Worm (Caenorhabditis elegans): ENCODE data around the gene gst-3.

The gst-3 gene

DNA sequence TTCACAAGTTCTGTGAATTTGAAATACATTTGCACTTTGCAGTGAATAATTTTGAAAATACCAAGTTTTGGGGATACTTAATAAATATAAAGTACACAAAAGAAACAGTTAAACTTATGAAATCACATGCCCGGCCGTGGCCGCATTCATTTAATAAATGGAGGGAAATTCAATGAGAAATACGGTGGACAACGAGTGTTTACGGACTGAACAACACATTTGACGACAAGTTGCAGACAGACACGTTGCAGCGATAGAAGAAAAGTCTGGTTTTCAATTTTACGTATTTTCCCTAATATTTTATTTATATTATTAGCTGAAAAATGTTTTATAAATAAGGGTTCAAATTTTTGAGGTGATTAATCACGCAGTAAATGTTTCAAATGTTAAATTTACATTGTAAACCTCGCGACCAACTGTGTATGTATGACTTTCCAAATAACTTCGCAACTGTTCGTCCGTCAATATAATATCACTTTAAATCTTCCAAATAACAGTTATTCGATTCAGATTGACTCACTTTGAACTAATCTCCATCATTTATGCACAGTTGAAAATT lies 11.5 kb upstream of the gst-3 start, which contains the start of gene copg-1 (continued):
- TF ChIP-seq nhr-20 (tag; optimal IDR thresholded peaks at IDR 0.05) (peak; percentile 66), sox-4 (tag; optimal IDR thresholded peaks at IDR 0.05) (no peak), F16B12.6 (tag; optimal IDR thresholded peaks at IDR 0.05) (peak; percentile 91), grh-1 (GFP tag; IDR thresholded peaks at IDR 0.05) (no peak), swsn-7 (tag; optimal IDR thresholded peaks at IDR 0.05) (peak; percentile 49), unc-130 (tag; optimal IDR thresholded peaks at IDR 0.05) (peak; percentile 29), skn-1 (tag; optimal IDR thresholded peaks at IDR 0.05) (peak; percentile 48), pqm-1 (tag; optimal IDR thresholded peaks at IDR 0.05) (no peak), rnt-1 (tag; optimal IDR thresholded peaks at IDR 0.05) (peak; percentile 37), nhr-90 (tag; optimal IDR thresholded peaks at IDR 0.05; ENCODE audit: poor library complexity) (peak; percentile 13), irx-1 (tag; optimal IDR thresholded peaks at IDR 0.05) (peak; percentile 33), mef-2 (tag; optimal IDR thresholded peaks at IDR 0.05) (no peak), nhr-85 (tag) (peak; percentile 48), tlp-1 (tag; optimal IDR thresholded peaks at IDR 0.05) (no peak), zip-4 (GFP tag; optimal IDR thresholded peaks at IDR 0.05) (no peak), alr-1 (tag; optimal IDR thresholded peaks at IDR 0.05; ENCODE audit: borderline replicate concordance) (no peak), nhr-47 (tag; optimal IDR thresholded peaks at IDR 0.05) (peak; percentile 67), nhr-76 (tag; optimal IDR thresholded peaks at IDR 0.05) (no peak), hlh-17 (GFP tag; optimal IDR thresholded peaks at IDR 0.05; ENCODE audit: borderline replicate concordance) (no peak), ceh-63 (GFP tag; optimal IDR thresholded peaks at IDR 0.05) (no peak), lin-14 (GFP tag; optimal IDR thresholded peaks at IDR 0.05) (peak; percentile 73), Y116A8C.19 (tag; optimal IDR thresholded peaks at IDR 0.05; ENCODE audit: borderline replicate concordance) (no peak), nhr-71 (tag; optimal IDR thresholded peaks at IDR 0.05) (peak; percentile 65), sup-37 (GFP tag; optimal IDR thresholded peaks at IDR 0.05) (no peak), aha-1 (tag; optimal IDR thresholded peaks at IDR 0.05) (no peak), fos-1 (tag; optimal IDR thresholded peaks at IDR 0.05) (no peak), zag-1 (tag; optimal IDR thresholded peaks at IDR 0.05) (no peak), unc-98 (GFP tag; IDR thresholded peaks at IDR 0.05) (no peak), nhr-77 (tag; optimal IDR thresholded peaks at IDR 0.05) (peak; percentile 5), snu-23 (GFP tag; optimal IDR thresholded peaks at IDR 0.05) (peak; percentile 66), ceh-82 (tag; optimal IDR thresholded peaks at IDR 0.05) (peak in 2 of 3 experiments; percentile 15 to 42), pax-3 (tag; optimal IDR thresholded peaks at IDR 0.05) (no peak), unc-30 (tag; optimal IDR thresholded peaks at IDR 0.05) (no peak), xbp-1 (tag; optimal IDR thresholded peaks at IDR 0.05) (peak; percentile 57), nhr-28 (tag; optimal IDR thresholded peaks at IDR 0.05) (no peak), C16A3.4 (tag; optimal IDR thresholded peaks at IDR 0.05) (peak; percentile 35), vab-15 (tag; optimal IDR thresholded peaks at IDR 0.05) (no peak), dpl-1 (GFP tag; optimal IDR thresholded peaks at IDR 0.05) (peak; percentile 45 to 74 (median 62)), efl-1 (optimal IDR thresholded peaks at IDR 0.05) (peak; percentile 56 to 64), efl-1 (GFP tag; optimal IDR thresholded peaks at IDR 0.05 in 1 of 2) (peak; percentile 69 to 94), egl-27 (tag; optimal IDR thresholded peaks at IDR 0.05) (no peak), hlh-4 (tag; optimal IDR thresholded peaks at IDR 0.05) (no peak), ama-1 (optimal IDR thresholded peaks at IDR 0.05) (no peak), ceh-90 (tag; optimal IDR thresholded peaks at IDR 0.05) (no peak), lir-3 (tag; optimal IDR thresholded peaks at IDR 0.05; ENCODE audit: poor library complexity) (no peak), isw-1 (GFP tag; IDR thresholded peaks at IDR 0.05) (peak; percentile 34), snpc-4 (tag; optimal IDR thresholded peaks at IDR 0.05) (peak; percentile 32), egl-13 (tag; optimal IDR thresholded peaks at IDR 0.05) (no peak), efl-3 (GFP tag; optimal IDR thresholded peaks at IDR 0.05) (no peak), elt-3 (tag; optimal IDR thresholded peaks at IDR 0.05) (peak in 2 of 6 experiments; percentile 37 to 62), tbx-2 (tag; optimal IDR thresholded peaks at IDR 0.05) (peak; percentile 51), fkh-10 (GFP tag; optimal IDR thresholded peaks at IDR 0.05) (no peak), mdl-1 (tag; optimal IDR thresholded peaks at IDR 0.05) (peak in 1 of 2 experiments; percentile 34)
